Worm (Caenorhabditis elegans) whole organism, midembryonic: ENCODE measurements around the gene W03C9.6.

Experiments
- T22C8.4 ChIP-seq: fragments of 200-800 bp; sonication (Bioruptor generic); IDR thresholded peaks from 2 replicates; pipeline ENCODE4 v1.3.6; 2022; ENCODE audit warnings: missing genetic modification characterization, missing compliant biosample characterization
- cog-1 ChIP-seq: sonication (generic microtip); optimal IDR thresholded peaks from 2 replicates; lab custom pipeline; 2016; ENCODE audit warnings: missing genetic modification characterization, missing compliant biosample characterization
- flt-1 ChIP-seq: fragments of 200-800 bp; sonication (Bioruptor generic); IDR thresholded peaks from 2 replicates; pipeline ENCODE4 v1.3.6; 2022; ENCODE audit warnings: missing genetic modification characterization, missing compliant biosample characterization
- klf-2 ChIP-seq: fragments of 200-800 bp; sonication (Bioruptor generic); conservative IDR thresholded peaks from 2 replicates; pipeline ENCODE4 v1.3.6; 2022; ENCODE audit warnings: missing genetic modification reagents, missing genetic modification characterization, missing compliant biosample characterization
- med-1 ChIP-seq: sonication (generic microtip); optimal IDR thresholded peaks from 2 replicates; lab custom pipeline; 2017; ENCODE audit warnings: missing genetic modification characterization, mild to moderate bottlenecking, missing compliant biosample characterization, antibody characterized with exemption, missing genetic modification reagents; ENCODE audit not compliant: insufficient read depth
- ref-1 ChIP-seq: fragments of 200-800 bp; sonication (Bioruptor generic); conservative IDR thresholded peaks from 2 replicates; pipeline ENCODE4 v1.3.6; 2022; ENCODE audit warnings: missing genetic modification reagents, missing genetic modification characterization, missing compliant biosample characterization
- tab-1 ChIP-seq: fragments of 200-800 bp; sonication (Bioruptor generic); IDR thresholded peaks from 2 replicates; pipeline ENCODE4 v1.3.6; 2022; ENCODE audit warnings: missing genetic modification characterization, missing compliant biosample characterization
- ztf-23 ChIP-seq: fragments of 200-800 bp; sonication (Bioruptor generic); IDR thresholded peaks from 2 replicates; pipeline ENCODE4 v1.3.6; 2022; ENCODE audit warnings: missing genetic modification reagents, missing genetic modification characterization, missing compliant biosample characterization
- ztf-29 ChIP-seq: fragments of 200-800 bp; sonication (Bioruptor generic); IDR thresholded peaks from 2 replicates; pipeline ENCODE4 v1.3.6; 2022; ENCODE audit warnings: missing genetic modification reagents, missing genetic modification characterization, missing compliant biosample characterization

W03C9.6 gene

DNA sequence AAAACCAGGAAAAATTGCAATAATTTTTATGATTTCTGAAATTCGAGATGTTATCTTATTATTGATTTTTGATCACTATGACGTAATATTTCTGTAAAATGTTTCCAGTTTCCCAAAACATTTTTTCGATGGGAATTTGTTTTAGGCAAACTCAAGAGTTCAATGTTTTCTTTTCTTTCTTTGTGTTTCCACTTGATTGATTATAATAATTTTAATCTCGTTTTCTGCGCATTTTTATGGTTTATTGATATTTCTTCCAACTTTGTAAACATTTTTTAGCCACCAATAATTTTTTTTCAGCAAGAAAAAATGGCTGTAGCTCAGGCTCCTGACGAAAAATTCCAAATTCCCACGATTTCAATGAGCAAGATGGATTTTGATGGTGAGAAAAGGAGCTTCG, at the start of gene W03C9.6:
Gene W03C9.6, plus strand, starts transcription at position 301 of the 400 bp plus-strand sequence.
- TF ChIP-seq flt-1 (GFP tag; lab: Robert Waterston, UW): no peak
- TF ChIP-seq ztf-23: no peak
- no peak for TF ChIP-seq cog-1
- no peak for TF ChIP-seq ref-1 (GFP tag; lab: Robert Waterston, UW)

- TF ChIP-seq T22C8.4 (GFP tag; lab: Robert Waterston, UW) (no peak), tab-1 (no peak), med-1 (no peak), ztf-29 (no peak; the same call in 1 of the 2 replicates), ztf-23 (no peak), cog-1 (no peak)
These were observed 49.3 kb upstream of the W03C9.6 start for ce11 chrII:11905023-11905422.

DNA sequence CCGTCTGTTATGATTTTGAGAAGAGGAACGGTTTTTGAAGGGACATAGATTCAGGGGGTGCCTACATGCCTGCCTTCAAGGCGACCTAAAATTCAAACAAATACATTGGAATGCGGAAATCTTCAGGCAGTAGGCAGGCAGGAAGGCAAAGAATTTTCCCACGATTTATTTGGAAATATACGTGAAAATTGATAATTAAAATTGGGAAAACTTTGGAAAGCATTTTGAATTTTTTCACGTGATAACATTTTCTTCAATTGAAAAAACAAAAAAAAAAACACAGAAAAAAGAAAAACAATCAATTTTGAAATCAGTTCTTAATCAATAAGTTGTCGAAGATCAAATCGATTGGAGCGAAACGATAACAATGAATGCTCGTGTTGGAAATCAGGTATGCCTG, 48.1 kb upstream of the W03C9.6 start, which contains the start of gene ZK930.4:
Gene ZK930.4, plus strand, starts transcription at position 301 of the 400 bp plus-strand sequence.
- TF ChIP-seq klf-2 (no peak), T22C8.4 (GFP tag; lab: Robert Waterston, UW) (no peak), ztf-29 (no peak), med-1 (no peak), tab-1 (no peak), ref-1 (GFP tag; lab: Robert Waterston, UW) (no peak)

- TF ChIP-seq flt-1 (GFP tag; lab: Robert Waterston, UW) (no peak), ztf-29 (no peak), med-1 (no peak), ztf-23 (no peak), cog-1 (no peak), tab-1 (no peak), T22C8.4 (GFP tag; lab: Robert Waterston, UW) (no peak), ref-1 (GFP tag; lab: Robert Waterston, UW) (no peak), klf-2 (no peak)
These were observed 43.7 kb upstream of the W03C9.6 start for ce11 chrII:11910569-11910968.

DNA sequence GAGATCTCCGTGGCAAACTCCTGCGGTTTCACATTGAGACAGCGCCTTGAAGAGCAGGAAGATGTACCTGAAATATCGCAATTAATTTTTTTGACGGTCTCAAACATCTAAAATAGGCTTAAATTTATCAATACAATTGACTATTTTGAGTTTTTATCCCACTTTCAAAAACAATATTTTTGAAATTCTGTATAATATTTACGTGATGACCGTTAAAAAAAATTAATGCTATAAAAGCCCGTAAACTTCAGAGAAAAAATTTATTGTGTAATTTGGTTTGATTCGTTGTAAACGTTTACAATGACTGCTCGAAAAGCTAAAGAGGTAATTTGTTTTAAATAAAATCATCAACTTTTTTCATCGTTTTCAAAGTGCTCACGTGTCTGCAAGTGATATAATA, 40.0 kb upstream of the W03C9.6 start, which contains the start of gene ZK930.7:
Gene ZK930.7, plus strand, starts transcription at position 301 of the 400 bp plus-strand sequence.
- TF ChIP-seq ztf-23 (no peak), ref-1 (GFP tag; lab: Robert Waterston, UW) (no peak), tab-1 (no peak), med-1 (no peak), cog-1 (no peak), flt-1 (GFP tag; lab: Robert Waterston, UW) (no peak), T22C8.4 (GFP tag; lab: Robert Waterston, UW) (no peak), ztf-29 (no peak)

DNA sequence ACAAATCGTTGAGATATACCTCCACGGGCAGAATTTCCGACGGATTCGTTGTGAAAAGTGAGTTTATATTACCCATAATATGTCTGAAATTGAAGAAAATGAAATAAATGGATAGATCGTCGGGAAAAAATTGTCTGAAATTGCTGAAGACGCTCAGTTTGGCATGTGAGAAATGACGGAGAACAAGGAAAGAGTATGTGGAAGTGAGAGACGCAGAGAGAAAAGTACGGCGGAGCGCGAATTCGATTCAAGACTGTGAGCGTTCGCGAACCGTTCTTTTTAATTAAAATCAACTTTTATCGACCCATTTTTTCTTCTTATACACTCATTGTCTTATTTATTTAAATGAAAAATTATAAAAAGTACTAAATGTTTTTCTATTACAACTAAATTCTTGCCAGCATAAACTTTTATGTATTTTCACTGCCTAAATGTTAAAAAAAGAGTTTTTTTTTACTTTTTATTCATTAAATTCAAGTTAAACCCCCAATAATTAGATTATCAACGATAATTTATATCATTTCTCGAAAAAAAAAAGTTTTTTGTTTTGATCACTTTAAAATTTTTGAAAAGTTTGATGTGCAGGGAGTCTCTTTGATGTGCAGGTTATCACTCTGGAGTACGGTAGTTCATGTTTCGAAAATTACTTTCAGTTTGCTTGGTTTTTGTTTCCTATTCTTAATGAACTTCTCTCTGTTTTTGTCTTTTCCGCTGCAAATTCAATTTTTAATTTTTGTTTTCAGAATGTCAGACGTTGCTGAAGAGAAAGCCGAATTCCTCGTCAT, 38.3 kb upstream of the W03C9.6 start, which contains the start of the genes vps-15 and hmg-12:
Gene vps-15, minus strand, starts transcription at position 83 of the 785 bp plus-strand sequence.
Gene hmg-12, plus strand, starts transcription at position 744 of the 785 bp plus-strand sequence.
- TF ChIP-seq ztf-23 (no peak), tab-1 (no peak), klf-2 (no peak), ref-1 (GFP tag; lab: Robert Waterston, UW) (no peak), flt-1 (GFP tag; lab: Robert Waterston, UW) (no peak), med-1 (no peak), ztf-29 (no peak), cog-1 (no peak), T22C8.4 (GFP tag; lab: Robert Waterston, UW) (no peak)

DNA sequence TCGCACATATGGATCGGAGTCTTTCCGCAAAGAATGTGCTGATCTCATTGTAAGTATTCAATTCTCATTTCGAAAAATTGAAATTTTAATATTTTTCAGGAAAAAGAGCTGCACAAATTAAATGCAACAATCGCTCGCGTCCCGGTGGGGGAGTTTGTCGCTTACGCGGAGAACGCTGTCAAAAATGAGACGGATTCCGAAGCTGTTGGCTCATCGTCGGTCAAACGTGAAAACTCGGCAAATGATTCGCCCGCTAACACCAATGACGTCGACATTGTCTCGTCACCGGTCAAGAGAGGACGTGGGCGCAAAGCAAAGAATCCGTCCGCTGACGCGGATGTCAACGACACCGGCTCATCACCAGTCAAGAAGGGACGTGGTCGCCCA, 37.8 kb upstream of the W03C9.6 start:
- TF ChIP-seq ref-1 (GFP tag; lab: Robert Waterston, UW) (no peak), ztf-29 (no peak), tab-1 (no peak), T22C8.4 (GFP tag; lab: Robert Waterston, UW) (no peak), klf-2 (no peak), cog-1 (no peak), med-1 (no peak), flt-1 (GFP tag; lab: Robert Waterston, UW) (no peak), ztf-23 (no peak)

- no peak for TF ChIP-seq ztf-29
- TF ChIP-seq cog-1: no peak
- TF ChIP-seq tab-1: no peak
- no peak for TF ChIP-seq med-1
- TF ChIP-seq ztf-23: no peak
- no peak for TF ChIP-seq ref-1 (GFP tag; lab: Robert Waterston, UW)
- TF ChIP-seq flt-1 (GFP tag; lab: Robert Waterston, UW): no peak
- TF ChIP-seq T22C8.4 (GFP tag; lab: Robert Waterston, UW): no peak
- no peak for TF ChIP-seq klf-2
These were observed 37.4 kb upstream of the W03C9.6 start for ce11 chrII:11916945-11917344.

DNA sequence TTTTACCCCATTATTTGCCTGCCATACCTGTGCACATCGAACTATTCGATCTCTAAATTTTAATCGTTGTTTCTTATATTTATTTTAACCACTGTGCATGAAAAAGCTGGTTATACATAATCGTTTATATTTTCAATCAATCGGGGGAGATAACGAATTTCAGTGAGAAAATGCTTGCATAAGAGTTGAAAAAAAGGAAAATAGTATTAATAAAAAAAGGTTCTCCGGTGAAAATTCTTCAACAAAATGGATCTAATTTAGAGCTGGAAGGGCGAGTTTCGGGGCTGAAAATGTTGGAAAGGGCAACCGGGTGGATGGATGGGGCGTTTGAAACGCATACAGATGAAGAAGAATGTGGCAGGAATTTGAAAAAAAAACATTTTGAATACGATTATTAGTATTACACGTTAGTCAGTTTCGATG, 36.8 kb upstream of the W03C9.6 start:
- TF ChIP-seq klf-2 (no peak), ztf-29 (no peak), cog-1 (no peak), flt-1 (GFP tag; lab: Robert Waterston, UW) (no peak), tab-1 (no peak), ztf-23 (no peak), med-1 (no peak)

ce11 chrII:11922757-11923538, 31.4 kb upstream of the W03C9.6 start:
- TF ChIP-seq med-1 (no peak), cog-1 (no peak), ztf-23 (no peak), tab-1 (no peak), ztf-29 (no peak), T22C8.4 (GFP tag; lab: Robert Waterston, UW) (no peak), flt-1 (GFP tag; lab: Robert Waterston, UW) (no peak), klf-2 (no peak), ref-1 (GFP tag; lab: Robert Waterston, UW) (no peak)
